Fruit fly (Drosophila melanogaster) whole organism, embryonic: ENCODE data around the gene bab2.

Source experiments
- Atf3 ChIP-seq: fragments of 200-800 bp; sonication (Bioruptor generic); optimal IDR thresholded peaks from 3 replicates; lab custom pipeline; 2016; ENCODE audit warnings: missing biosample characterization, missing genetic modification characterization
- C15 ChIP-seq: fragments of 200-800 bp; sonication (Bioruptor generic); IDR thresholded peaks from 3 replicates; pipeline ENCODE4 v1.3.6; 2022; ENCODE audit warnings: missing biosample characterization, missing genetic modification characterization
- CG10209 ChIP-seq: fragments of 200-800 bp; sonication (Bioruptor generic); optimal IDR thresholded peaks from 3 replicates; lab custom pipeline; 2017; ENCODE audit warnings: missing biosample characterization, mild to moderate bottlenecking, missing genetic modification characterization, missing genetic modification reagents
- CG11085 ChIP-seq: fragments of 200-800 bp; sonication (Bioruptor generic); IDR thresholded peaks from 2 replicates; pipeline ENCODE4 v1.3.6; 2022; ENCODE audit warnings: missing biosample characterization, missing genetic modification characterization
- CG11696 ChIP-seq: fragments of 200-800 bp; sonication (Bioruptor generic); IDR thresholded peaks from 2 replicates; pipeline ENCODE4 v1.3.6; 2022; ENCODE audit warnings: missing biosample characterization, missing genetic modification characterization
- CG12236 ChIP-seq: fragments of 200-800 bp; sonication (Bioruptor generic); optimal IDR thresholded peaks from 2 replicates; lab custom pipeline; 2016; ENCODE audit warnings: missing biosample characterization, missing genetic modification characterization
- CG1233 ChIP-seq: fragments of 200-800 bp; sonication (Bioruptor generic); optimal IDR thresholded peaks from 4 replicates; lab custom pipeline; 2018; ENCODE audit warnings: missing biosample characterization, mild to moderate bottlenecking, missing genetic modification characterization
- CG13287 ChIP-seq: fragments of 200-800 bp; sonication (Bioruptor generic); IDR thresholded peaks from 2 replicates; pipeline ENCODE4 v1.3.6; 2022; ENCODE audit warnings: missing biosample characterization, missing genetic modification characterization; ENCODE audit not compliant: partially characterized antibody
- CG13775 ChIP-seq: fragments of 200-800 bp; sonication (Bioruptor generic); optimal IDR thresholded peaks from 3 replicates; lab custom pipeline; 2017; ENCODE audit warnings: missing biosample characterization, mild to moderate bottlenecking, missing genetic modification characterization
- CG14441 ChIP-seq: fragments of 200-800 bp; sonication (Bioruptor generic); IDR thresholded peaks from 2 replicates; pipeline ENCODE4 v1.3.6; 2022; ENCODE audit warnings: missing biosample characterization, missing genetic modification characterization
- CG15601 ChIP-seq: fragments of 200-800 bp; sonication (Bioruptor generic); optimal IDR thresholded peaks from 3 replicates; lab custom pipeline; 2019; ENCODE audit warnings: missing biosample characterization, mild to moderate bottlenecking, missing genetic modification characterization, moderate library complexity
- CG17328 ChIP-seq: fragments of 200-800 bp; sonication (Bioruptor generic); IDR thresholded peaks from 2 replicates; pipeline ENCODE4 v1.3.6; 2022; ENCODE audit warnings: missing biosample characterization, missing genetic modification characterization
- CG2129 ChIP-seq: fragments of 200-800 bp; sonication (Bioruptor generic); IDR thresholded peaks from 2 replicates; pipeline ENCODE4 v1.3.6; 2022; ENCODE audit warnings: missing biosample characterization, missing genetic modification characterization; ENCODE audit not compliant: partially characterized antibody
- CG2678 ChIP-seq: fragments of 200-800 bp; sonication (Bioruptor generic); optimal IDR thresholded peaks from 3 replicates; lab custom pipeline; 2019; ENCODE audit warnings: missing biosample characterization, mild to moderate bottlenecking, missing genetic modification characterization, moderate library complexity
- CG2712 ChIP-seq: fragments of 200-800 bp; optimal IDR thresholded peaks from 3 replicates; lab custom pipeline; 2019; ENCODE audit warnings: missing biosample characterization, mild to moderate bottlenecking, missing genetic modification characterization, moderate library complexity
- CG31441 ChIP-seq: fragments of 200-800 bp; sonication (Bioruptor generic); IDR thresholded peaks from 2 replicates; pipeline ENCODE4 v1.3.6; 2022; ENCODE audit warnings: missing biosample characterization, missing genetic modification characterization
- CG3163 ChIP-seq: fragments of 200-800 bp; sonication (Bioruptor generic); optimal IDR thresholded peaks from 3 replicates; lab custom pipeline; 2016; ENCODE audit warnings: missing biosample characterization, missing genetic modification characterization
- CG32532 ChIP-seq: fragments of 200-800 bp; sonication (Bioruptor generic); IDR thresholded peaks from 2 replicates; pipeline ENCODE4 v1.3.6; 2022; ENCODE audit warnings: missing biosample characterization, missing genetic modification characterization
- CG34376 ChIP-seq: fragments of 200-800 bp; sonication (Bioruptor generic); optimal IDR thresholded peaks from 2 replicates; lab custom pipeline; 2018; ENCODE audit warnings: missing biosample characterization, mild to moderate bottlenecking, missing genetic modification characterization
- CG5953 ChIP-seq: fragments of 200-800 bp; sonication (Bioruptor generic); IDR thresholded peaks from 2 replicates; pipeline ENCODE4 v1.3.6; 2022; ENCODE audit warnings: missing biosample characterization, missing genetic modification characterization
- CG8089 ChIP-seq: fragments of 200-800 bp; sonication (Bioruptor generic); optimal IDR thresholded peaks from 3 replicates; lab custom pipeline; 2016; ENCODE audit warnings: missing biosample characterization, missing genetic modification characterization
- CG9727 ChIP-seq: fragments of 200-800 bp; sonication (Bioruptor generic); optimal IDR thresholded peaks from 3 replicates; lab custom pipeline; 2017; ENCODE audit warnings: missing biosample characterization, mild to moderate bottlenecking, missing genetic modification characterization
- CkIIα-i1 ChIP-seq: fragments of 200-800 bp; sonication (Bioruptor generic); IDR thresholded peaks from 2 replicates; pipeline ENCODE4 v1.3.6; 2022; ENCODE audit warnings: missing biosample characterization, missing genetic modification characterization
- Dfd ChIP-seq, 2 experiments: fragments of >200 bp; optimal IDR thresholded peaks; 2 replicates each; lab custom pipeline; 2017; ENCODE audit warnings: missing biosample characterization in 2 of 2, missing genetic modification characterization in 2 of 2
- Dip2 ChIP-seq: fragments of 200-800 bp; sonication (Bioruptor generic); IDR thresholded peaks from 2 replicates; pipeline ENCODE4 v1.3.6; 2022; ENCODE audit warnings: missing biosample characterization, missing genetic modification characterization
- Drgx ChIP-seq: fragments of 200-800 bp; sonication (Bioruptor generic); IDR thresholded peaks from 2 replicates; pipeline ENCODE4 v1.3.6; 2022; ENCODE audit warnings: missing biosample characterization, missing genetic modification characterization
- Ets65A ChIP-seq: fragments of 200-800 bp; sonication (Bioruptor generic); peaks from one replicate; lab custom pipeline; 2016; ENCODE audit warnings: missing biosample characterization, missing genetic modification characterization
- H2.0 ChIP-seq: fragments of 200-800 bp; sonication (Bioruptor generic); IDR thresholded peaks from 2 replicates; pipeline ENCODE4 v1.3.6; 2022; ENCODE audit warnings: missing biosample characterization, missing genetic modification characterization
- HLH3B ChIP-seq: fragments of 200-800 bp; sonication (Bioruptor generic); IDR thresholded peaks from 2 replicates; pipeline ENCODE4 v1.3.6; 2022; ENCODE audit warnings: missing biosample characterization, missing genetic modification characterization
- HLH54F ChIP-seq: fragments of 200-800 bp; sonication (Bioruptor generic); optimal IDR thresholded peaks from 3 replicates; lab custom pipeline; 2016; ENCODE audit warnings: missing biosample characterization, missing genetic modification characterization
- HLHmδ ChIP-seq: fragments of 200-800 bp; sonication (Bioruptor generic); optimal IDR thresholded peaks from 2 replicates; lab custom pipeline; 2018; ENCODE audit warnings: missing biosample characterization, mild to moderate bottlenecking, missing genetic modification characterization, moderate library complexity
- Hr51 ChIP-seq, 2 experiments: fragments of 200-800 bp; sonication (Bioruptor generic); optimal IDR thresholded peaks; 2 replicates in 1 of 2; 3 replicates in 1 of 2; lab custom pipeline; 2016 to 2018; ENCODE audit warnings: missing biosample characterization in 2 of 2, missing genetic modification characterization in 2 of 2, mild to moderate bottlenecking in 1 of 2, moderate library complexity in 1 of 2
- Jarid2 ChIP-seq: fragments of 200-800 bp; sonication (Bioruptor generic); optimal IDR thresholded peaks from 3 replicates; lab custom pipeline; 2017; ENCODE audit warnings: mild to moderate bottlenecking, missing biosample characterization, missing genetic modification reagents, missing genetic modification characterization
- Mes4 ChIP-seq: fragments of 200-800 bp; sonication (Bioruptor generic); optimal IDR thresholded peaks from 2 replicates; lab custom pipeline; 2016; ENCODE audit warnings: missing biosample characterization, missing genetic modification characterization
- NfI ChIP-seq: fragments of 200-800 bp; sonication (Bioruptor generic); optimal IDR thresholded peaks from 3 replicates; lab custom pipeline; 2018; ENCODE audit warnings: missing biosample characterization, mild to moderate bottlenecking, missing genetic modification characterization, moderate library complexity
- Stat92E ChIP-seq, 3 experiments: fragments of >200 bp in 2 of 3; fragments of 200-800 bp in 1 of 3; sonication (Bioruptor generic) in 1 of 3; optimal IDR thresholded peaks; 2 replicates each; lab custom pipeline; 2017 to 2019; ENCODE audit warnings: missing biosample characterization in 3 of 3, missing genetic modification characterization in 3 of 3, mild to moderate bottlenecking in 1 of 3, moderate library complexity in 1 of 3
- ash1 ChIP-seq: fragments of 200-800 bp; sonication (Bioruptor generic); optimal IDR thresholded peaks from 2 replicates; lab custom pipeline; 2018; ENCODE audit warnings: missing biosample characterization, mild to moderate bottlenecking, missing genetic modification characterization
- corto ChIP-seq: fragments of 200-800 bp; sonication (Bioruptor generic); optimal IDR thresholded peaks from 2 replicates; lab custom pipeline; 2016; ENCODE audit warnings: missing biosample characterization, mild to moderate bottlenecking, missing genetic modification characterization, moderate library complexity
- dan ChIP-seq: fragments of 200-800 bp; sonication (Bioruptor generic); IDR thresholded peaks from 2 replicates; pipeline ENCODE4 v1.3.6; 2022; ENCODE audit warnings: missing biosample characterization, missing genetic modification characterization
- dati ChIP-seq: fragments of 200-800 bp; sonication (Bioruptor generic); IDR thresholded peaks from 2 replicates; pipeline ENCODE4 v1.3.6; 2022; ENCODE audit warnings: missing biosample characterization, missing genetic modification characterization
- fu2 ChIP-seq: fragments of 200-800 bp; sonication (Bioruptor generic); optimal IDR thresholded peaks from 2 replicates; lab custom pipeline; 2016; ENCODE audit warnings: missing biosample characterization, missing genetic modification characterization
- gem ChIP-seq: fragments of 200-800 bp; sonication (Bioruptor generic); optimal IDR thresholded peaks from 2 replicates; lab custom pipeline; 2019; ENCODE audit warnings: missing biosample characterization, mild to moderate bottlenecking, missing genetic modification characterization, moderate library complexity
- kay ChIP-seq: fragments of 200-800 bp; sonication (Bioruptor generic); optimal IDR thresholded peaks from 2 replicates; lab custom pipeline; 2016; ENCODE audit warnings: missing biosample characterization, missing genetic modification characterization
- nmo ChIP-seq: fragments of 200-800 bp; sonication (Bioruptor generic); optimal IDR thresholded peaks from 2 replicates; lab custom pipeline; 2018; ENCODE audit warnings: missing biosample characterization, mild to moderate bottlenecking, missing genetic modification characterization, moderate library complexity
- repo ChIP-seq: fragments of 200-800 bp; sonication (Bioruptor generic); optimal IDR thresholded peaks from 2 replicates; lab custom pipeline; 2016; ENCODE audit warnings: missing biosample characterization, missing genetic modification characterization
- sens-2 ChIP-seq: fragments of 200-800 bp; sonication (Bioruptor generic); IDR thresholded peaks from 2 replicates; pipeline ENCODE4 v1.3.6; 2022; ENCODE audit warnings: missing biosample characterization, missing genetic modification characterization
- sima ChIP-seq: fragments of 200-800 bp; sonication (Bioruptor generic); optimal IDR thresholded peaks from 2 replicates; lab custom pipeline; 2016; ENCODE audit warnings: missing biosample characterization, missing genetic modification characterization
- sob ChIP-seq: fragments of 200-800 bp; sonication (Bioruptor generic); IDR thresholded peaks from 2 replicates; pipeline ENCODE4 v1.3.6; 2022; ENCODE audit warnings: missing biosample characterization, missing genetic modification characterization
- trh ChIP-seq: fragments of 200-800 bp; sonication (Bioruptor generic); optimal IDR thresholded peaks from 2 replicates; lab custom pipeline; 2016; ENCODE audit warnings: missing biosample characterization, missing genetic modification characterization
- tup ChIP-seq: fragments of 200-800 bp; sonication (Bioruptor generic); optimal IDR thresholded peaks from 2 replicates; lab custom pipeline; 2016; ENCODE audit warnings: missing biosample characterization, mild to moderate bottlenecking, missing genetic modification characterization, moderate library complexity
- yki ChIP-seq: fragments of >200 bp; optimal IDR thresholded peaks from 3 replicates; lab custom pipeline; 2018

The bab2 gene

DNA sequence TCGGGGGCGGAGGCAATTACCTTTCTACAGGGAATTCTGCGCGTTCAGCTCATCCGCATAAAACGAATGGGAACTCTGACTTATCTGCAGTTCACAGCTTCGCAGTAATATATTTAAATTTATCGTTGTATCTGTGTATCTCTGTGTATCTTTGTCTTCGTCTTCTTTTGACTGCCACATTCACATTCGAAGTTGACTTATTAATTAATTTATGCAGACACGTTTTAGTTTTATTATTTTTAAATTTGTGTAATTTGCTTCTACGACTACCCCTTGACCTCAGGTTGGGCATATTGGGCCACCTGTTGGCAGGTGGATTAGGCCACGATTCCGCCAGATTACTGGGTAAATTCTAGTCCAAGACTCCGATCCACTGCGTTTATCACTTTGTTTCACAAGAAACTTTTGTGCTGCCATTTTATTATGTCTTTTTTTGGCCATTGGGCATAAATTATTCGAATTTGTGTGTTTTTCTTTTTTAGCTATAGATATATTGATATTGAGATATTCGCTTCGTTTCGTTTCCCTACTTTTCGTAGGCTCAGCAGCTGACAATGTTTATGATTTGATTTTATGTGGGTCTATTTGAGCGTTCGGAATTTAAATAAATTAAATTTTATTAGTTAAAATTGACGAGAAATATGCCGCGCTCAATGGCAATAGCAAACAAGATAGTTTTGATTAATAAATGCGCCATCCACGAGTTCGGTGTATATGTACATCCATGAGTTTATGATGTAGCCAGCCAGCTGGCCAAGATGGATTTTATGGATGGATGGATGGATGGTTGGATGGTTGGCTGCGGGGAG is 24.3 kb downstream of the bab2 start (continued):
- peak; percentile 34; the same call in 1 of the 2 replicates for TF ChIP-seq sob (GFP tag; lab: Robert Waterston, UW)
- no peak for TF ChIP-seq kay
- TF ChIP-seq Drgx (GFP tag; lab: Robert Waterston, UW), result no peak
- TF ChIP-seq Jarid2 (GFP tag; lab: Kevin White, UChicago), result no peak
- TF ChIP-seq Dfd (GFP tag; optimal IDR thresholded peaks at IDR 0.05; lab: Kevin White, UChicago), result no peak
- no peak for TF ChIP-seq dan (GFP tag; lab: Robert Waterston, UW)
- no peak for TF ChIP-seq fu2
- no peak for TF ChIP-seq Atf3 (GFP tag; lab: Kevin White, UChicago)
- TF ChIP-seq HLH54F (GFP tag; lab: Kevin White, UChicago), result no peak
- TF ChIP-seq trh (GFP tag; lab: Kevin White, UChicago), result no peak
- no peak for TF ChIP-seq H2.0 (GFP tag; lab: Robert Waterston, UW)
- TF ChIP-seq CG11085 (GFP tag; lab: Robert Waterston, UW), result no peak
- no peak for TF ChIP-seq CG31441
- TF ChIP-seq CG34376 (GFP tag; lab: Kevin White, UChicago), result no peak
- TF ChIP-seq CG15601, result no peak
- no peak for TF ChIP-seq CG2129 (GFP tag; lab: Robert Waterston, UW)
- TF ChIP-seq C15 (GFP tag; lab: Robert Waterston, UW), result no peak
- TF ChIP-seq NfI, result no peak
- no peak for TF ChIP-seq CG12236 (GFP tag; lab: Kevin White, UChicago)
- TF ChIP-seq sima (GFP tag; lab: Kevin White, UChicago), result no peak
- TF ChIP-seq Mes4 (GFP tag; lab: Kevin White, UChicago), result no peak
- TF ChIP-seq CG2712, result no peak
- no peak for TF ChIP-seq Stat92E (GFP tag; optimal IDR thresholded peaks at IDR 0.05; lab: Kevin White, UChicago)
- TF ChIP-seq CG3163, result no peak
- TF ChIP-seq CG2678 (tag; lab: Kevin White, UChicago), result peak; percentile 2
- TF ChIP-seq CG8089 (GFP tag; lab: Kevin White, UChicago), result no peak
- TF ChIP-seq HLHmδ (GFP tag; lab: Kevin White, UChicago), result no peak
- TF ChIP-seq CG32532, result 0 out of 2 replicates have a peak, but pooled peaks have one; percentile 29
- TF ChIP-seq repo (GFP tag; lab: Kevin White, UChicago), result no peak
- TF ChIP-seq HLH3B (GFP tag; lab: Robert Waterston, UW), result no peak
- TF ChIP-seq CG5953, result no peak
- TF ChIP-seq CG10209 (GFP tag; lab: Kevin White, UChicago), result no peak
- TF ChIP-seq corto (GFP tag; lab: Kevin White, UChicago), result no peak
- no peak for TF ChIP-seq CG9727 (GFP tag; lab: Kevin White, UChicago)
- TF ChIP-seq CG17328 (GFP tag; lab: Robert Waterston, UW), result no peak
- TF ChIP-seq CG11696 (GFP tag; lab: Robert Waterston, UW), result no peak
- no peak for TF ChIP-seq CG13287 (GFP tag; lab: Robert Waterston, UW)
- no peak for TF ChIP-seq Hr51 (GFP tag; optimal IDR thresholded peaks at IDR 0.05; lab: Kevin White, UChicago)
- TF ChIP-seq CG14441 (GFP tag; lab: Robert Waterston, UW), result peak; percentile 60
- peak; percentile 24 for TF ChIP-seq gem (tag; lab: Kevin White, UChicago)
- TF ChIP-seq ash1, result no peak
- TF ChIP-seq Dip2 (GFP tag; lab: Robert Waterston, UW), result no peak
- TF ChIP-seq CG1233 (GFP tag; lab: Kevin White, UChicago), result no peak
- no peak for TF ChIP-seq CkIIα-i1 (GFP tag; lab: Robert Waterston, UW)
- no peak for TF ChIP-seq Ets65A (GFP tag; lab: Kevin White, UChicago)
- no peak for TF ChIP-seq CG13775
- no peak for TF ChIP-seq tup (GFP tag; lab: Kevin White, UChicago)
- TF ChIP-seq yki (lab: Kevin White, UChicago), result no peak
- no peak for TF ChIP-seq dati (GFP tag; lab: Robert Waterston, UW)
- no peak for TF ChIP-seq nmo (GFP tag; lab: Kevin White, UChicago)
- TF ChIP-seq sens-2 (GFP tag; lab: Robert Waterston, UW), result no peak
